Worm (Caenorhabditis elegans): Measurements from ENCODE around the gene srx-77.

- TF ChIP-seq lsy-2 (tag; optimal IDR thresholded peaks at IDR 0.05) (no peak), aly-2 (tag; optimal IDR thresholded peaks at IDR 0.05) (no peak), blmp-1 (tag; optimal IDR thresholded peaks at IDR 0.05; ENCODE audit: insufficient read depth) (no peak)
These were observed 1.5 kb downstream of the srx-77 start for ce11 chrV:4667062-4667461.

Data from whole organism, L2 larva.